Worm (Caenorhabditis elegans): ENCODE measurements around the gene Y54G2A.77.

Gene Y54G2A.77

DNA sequence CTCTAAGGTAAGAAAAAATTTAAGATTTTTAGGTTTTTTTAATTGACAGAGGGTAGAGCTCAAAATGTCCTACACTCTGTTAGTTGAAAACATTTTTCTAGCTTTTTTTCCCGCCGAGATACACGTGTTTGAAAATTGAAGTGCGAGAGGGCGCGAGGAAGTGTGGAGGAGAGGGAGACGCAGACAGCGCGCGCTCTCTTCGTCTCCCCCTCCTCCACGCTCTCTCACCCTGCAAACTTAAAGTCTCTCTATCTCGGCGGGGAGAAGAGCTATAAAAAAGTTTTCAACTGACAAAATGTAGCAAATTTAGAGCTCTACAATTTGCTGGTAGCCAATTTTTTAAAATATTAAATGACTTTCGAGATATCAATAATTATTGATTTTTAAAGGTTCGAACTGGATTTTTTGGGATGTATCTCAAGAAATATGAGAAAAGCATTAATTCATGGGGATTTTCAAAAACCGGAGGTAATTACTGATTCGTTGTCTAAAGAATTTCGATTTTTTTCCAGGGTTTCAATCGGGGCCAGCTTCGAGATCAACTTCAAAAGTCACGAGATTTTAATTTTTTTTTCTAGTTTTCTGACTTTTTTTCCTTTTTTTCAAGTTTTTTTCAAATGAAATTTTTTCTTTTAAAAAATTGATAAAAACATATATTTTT, 2.7 kb downstream of the Y54G2A.77 start:
- TF ChIP-seq ham-2 (GFP tag; optimal IDR thresholded peaks at IDR 0.05), result no peak
- TF ChIP-seq sem-2 (GFP tag; optimal IDR thresholded peaks at IDR 0.05), result no peak
- no peak for TF ChIP-seq unc-62 (GFP tag; optimal IDR thresholded peaks at IDR 0.05)
- no peak for TF ChIP-seq nhr-12 (tag; optimal IDR thresholded peaks at IDR 0.05)
- TF ChIP-seq sptf-1 (tag; optimal IDR thresholded peaks at IDR 0.05), result peak; percentile 12
- TF ChIP-seq unc-120 (tag; optimal IDR thresholded peaks at IDR 0.05; ENCODE audit: poor library complexity, severe bottlenecking), result no peak

- TF ChIP-seq mab-5 (tag; optimal IDR thresholded peaks at IDR 0.05), result no peak
- no peak for TF ChIP-seq unc-120 (tag; optimal IDR thresholded peaks at IDR 0.05; ENCODE audit: poor library complexity, severe bottlenecking)
- TF ChIP-seq flh-1 (GFP tag; optimal IDR thresholded peaks at IDR 0.05), result no peak
- TF ChIP-seq blmp-1 (tag; optimal IDR thresholded peaks at IDR 0.05), result no peak
- no peak for TF ChIP-seq mep-1 (tag; optimal IDR thresholded peaks at IDR 0.05)
- no peak for TF ChIP-seq M03D4.4 (tag; optimal IDR thresholded peaks at IDR 0.05)
- TF ChIP-seq hlh-1 (tag; optimal IDR thresholded peaks at IDR 0.05), result no peak
Measured at ce11 chrIV:2770067-2770466, 7.6 kb downstream of the Y54G2A.77 start.

- TF ChIP-seq nhr-76 (tag; optimal IDR thresholded peaks at IDR 0.05) (no peak), ham-2 (GFP tag; optimal IDR thresholded peaks at IDR 0.05) (no peak), bed-3 (GFP tag; optimal IDR thresholded peaks at IDR 0.05) (no peak), hlh-1 (tag; optimal IDR thresholded peaks at IDR 0.05) (no peak), elt-3 (tag; optimal IDR thresholded peaks at IDR 0.05) (no peak), nhr-237 (tag; optimal IDR thresholded peaks at IDR 0.05) (no peak), mab-5 (tag; optimal IDR thresholded peaks at IDR 0.05) (no peak), nhr-12 (tag; optimal IDR thresholded peaks at IDR 0.05) (no peak), blmp-1 (tag; optimal IDR thresholded peaks at IDR 0.05) (no peak), lin-32 (GFP tag; optimal IDR thresholded peaks at IDR 0.05) (no peak), sem-2 (GFP tag; optimal IDR thresholded peaks at IDR 0.05) (no peak), pha-4 (tag; optimal IDR thresholded peaks at IDR 0.05) (no peak), ceh-39 (tag; optimal IDR thresholded peaks at IDR 0.05) (no peak), ceh-43 (GFP tag; optimal IDR thresholded peaks at IDR 0.05) (no peak), nhr-2 (tag; optimal IDR thresholded peaks at IDR 0.05) (no peak), snpc-4 (tag; optimal IDR thresholded peaks at IDR 0.05) (no peak), sptf-1 (tag; optimal IDR thresholded peaks at IDR 0.05) (no peak), tbx-8 (GFP tag; optimal IDR thresholded peaks at IDR 0.05) (no peak), nhr-28 (tag; optimal IDR thresholded peaks at IDR 0.05) (no peak)
Measured at ce11 chrIV:2770835-2771234, 8.4 kb downstream of the Y54G2A.77 start.

ce11 chrIV:2771692-2772091, 9.2 kb downstream of the Y54G2A.77 start, which contains the start of gene Y54G2A.11:
Gene Y54G2A.11 (minus strand): TSS chrIV:2771792.
- no peak for TF ChIP-seq ztf-11 (tag; optimal IDR thresholded peaks at IDR 0.05)
- TF ChIP-seq drap-1 (GFP tag; optimal IDR thresholded peaks at IDR 0.05), result no peak
- no peak for TF ChIP-seq lin-32 (GFP tag; optimal IDR thresholded peaks at IDR 0.05)
- TF ChIP-seq zip-8 (tag; optimal IDR thresholded peaks at IDR 0.05), result no peak
- no peak for TF ChIP-seq tbx-8 (GFP tag; optimal IDR thresholded peaks at IDR 0.05)
- TF ChIP-seq unc-120 (tag; optimal IDR thresholded peaks at IDR 0.05; ENCODE audit: poor library complexity, severe bottlenecking), result no peak
- no peak for TF ChIP-seq sem-2 (GFP tag; optimal IDR thresholded peaks at IDR 0.05)
- TF ChIP-seq nhr-237 (tag; optimal IDR thresholded peaks at IDR 0.05), result no peak
- no peak for TF ChIP-seq ces-1 (GFP tag; optimal IDR thresholded peaks at IDR 0.05)
- no peak for TF ChIP-seq sptf-1 (tag; optimal IDR thresholded peaks at IDR 0.05)
- TF ChIP-seq nhr-2 (tag; optimal IDR thresholded peaks at IDR 0.05), result no peak
- no peak for TF ChIP-seq bed-3 (GFP tag; optimal IDR thresholded peaks at IDR 0.05)
- TF ChIP-seq unc-62 (GFP tag; optimal IDR thresholded peaks at IDR 0.05), result no peak

DNA sequence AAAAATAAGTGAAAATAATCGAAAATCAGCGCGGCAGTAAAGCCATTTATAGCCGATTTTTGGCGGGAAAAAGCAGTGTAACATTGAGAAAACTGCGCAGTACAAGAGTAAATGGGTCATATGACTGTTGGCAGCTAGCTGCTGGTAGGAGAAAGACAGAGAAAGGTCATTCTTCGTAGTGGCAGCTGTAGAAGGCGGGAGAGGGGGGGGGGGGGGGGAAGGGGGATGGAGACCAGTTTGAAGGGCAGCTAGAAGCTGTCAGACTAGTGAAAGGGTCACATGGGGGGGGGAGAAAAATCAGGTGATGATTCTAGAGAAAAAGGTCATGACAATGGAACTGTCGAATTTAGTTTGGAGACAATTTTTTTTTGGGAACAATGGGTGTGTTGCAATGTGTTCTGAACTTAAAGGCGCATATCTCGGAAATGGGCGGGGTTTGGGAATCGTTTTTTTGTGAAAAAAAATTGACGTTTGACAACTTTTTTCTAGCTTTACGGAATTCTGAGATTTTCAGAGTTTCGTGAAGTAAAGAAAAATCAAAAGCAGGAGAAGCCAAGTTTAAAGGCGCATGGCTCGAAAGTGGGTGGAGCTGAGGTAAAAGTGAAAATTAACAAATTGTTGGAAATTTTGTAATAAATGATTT, 9.8 kb downstream of the Y54G2A.77 start:
- no peak for TF ChIP-seq nhr-2 (tag; optimal IDR thresholded peaks at IDR 0.05)
- TF ChIP-seq hlh-1 (tag; optimal IDR thresholded peaks at IDR 0.05), result no peak
- TF ChIP-seq ham-2 (GFP tag; optimal IDR thresholded peaks at IDR 0.05), result peak; percentile 25
- no peak for TF ChIP-seq lin-32 (GFP tag; optimal IDR thresholded peaks at IDR 0.05)
- TF ChIP-seq mep-1 (tag; optimal IDR thresholded peaks at IDR 0.05), result no peak
- TF ChIP-seq unc-120 (tag; optimal IDR thresholded peaks at IDR 0.05; ENCODE audit: poor library complexity, severe bottlenecking), result no peak
- no peak for TF ChIP-seq unc-39 (tag; optimal IDR thresholded peaks at IDR 0.05)
- TF ChIP-seq sptf-1 (tag; optimal IDR thresholded peaks at IDR 0.05), result peak; percentile 19

All from whole organism, mixed stage, embryonic.